Fruit fly (Drosophila melanogaster) whole organism, embryonic: ENCODE measurements around the gene CG14840.
A peak's percentile ranks its signal among the peaks of the same experiment; 100 is the strongest.

Experiments used
- Aef1 ChIP-seq: fragments of 200-800 bp; sonication (Bioruptor generic); IDR thresholded peaks from 3 replicates; pipeline ENCODE4 v1.3.6; 2022; ENCODE audit warnings: missing biosample characterization, missing genetic modification characterization
- CG10321 ChIP-seq: fragments of 200-800 bp; sonication (Bioruptor generic); IDR thresholded peaks from 2 replicates; pipeline ENCODE4 v1.3.6; 2022; ENCODE audit warnings: missing biosample characterization, missing genetic modification characterization
- CG10462 ChIP-seq: fragments of 200-800 bp; sonication (Bioruptor generic); optimal IDR thresholded peaks from 2 replicates; lab custom pipeline; 2016; ENCODE audit warnings: missing biosample characterization, missing genetic modification characterization
- CG11093 ChIP-seq: fragments of 200-800 bp; sonication (Bioruptor generic); IDR thresholded peaks from 3 replicates; pipeline ENCODE4 v1.3.6; 2022; ENCODE audit warnings: missing biosample characterization, missing genetic modification characterization
- CG11456 ChIP-seq: fragments of 200-800 bp; sonication (Bioruptor generic); IDR thresholded peaks from 3 replicates; pipeline ENCODE4 v1.3.6; 2022; ENCODE audit warnings: missing biosample characterization, missing genetic modification characterization
- CG14050 ChIP-seq: fragments of 200-800 bp; sonication (Bioruptor generic); IDR thresholded peaks from 3 replicates; pipeline ENCODE4 v1.3.6; 2022; ENCODE audit warnings: missing biosample characterization, missing genetic modification characterization
- CG15479 ChIP-seq: fragments of 200-800 bp; sonication (Bioruptor generic); optimal IDR thresholded peaks from 3 replicates; lab custom pipeline; 2019; ENCODE audit warnings: missing biosample characterization, mild to moderate bottlenecking, missing genetic modification characterization, moderate library complexity
- CG15514 ChIP-seq: fragments of 200-800 bp; sonication (Bioruptor generic); optimal IDR thresholded peaks from 3 replicates; lab custom pipeline; 2017; ENCODE audit warnings: missing biosample characterization, missing genetic modification characterization, mild to moderate bottlenecking, moderate library complexity, missing genetic modification reagents
- CG18599 ChIP-seq: fragments of 200-800 bp; sonication (Bioruptor generic); optimal IDR thresholded peaks from 3 replicates; lab custom pipeline; 2017; ENCODE audit warnings: missing biosample characterization, missing genetic modification characterization, mild to moderate bottlenecking, moderate library complexity, missing genetic modification reagents
- CG31365 ChIP-seq: fragments of 200-800 bp; sonication (Bioruptor generic); optimal IDR thresholded peaks from 2 replicates; lab custom pipeline; 2018; ENCODE audit warnings: missing biosample characterization, mild to moderate bottlenecking, missing genetic modification characterization
- CG4424 ChIP-seq: fragments of 200-800 bp; sonication (Bioruptor generic); optimal IDR thresholded peaks from 3 replicates; lab custom pipeline; 2016; ENCODE audit warnings: missing biosample characterization, missing genetic modification characterization
- CG6683 ChIP-seq: fragments of 200-800 bp; sonication (Bioruptor generic); optimal IDR thresholded peaks from 2 replicates; lab custom pipeline; 2017; ENCODE audit warnings: missing biosample characterization, mild to moderate bottlenecking, missing genetic modification characterization, missing genetic modification reagents
- CG7372 ChIP-seq: fragments of 200-800 bp; sonication (Bioruptor generic); IDR thresholded peaks from 2 replicates; pipeline ENCODE4 v1.3.6; 2022; ENCODE audit warnings: missing biosample characterization, missing genetic modification characterization
- CG7786 ChIP-seq: fragments of 200-800 bp; sonication (Bioruptor generic); optimal IDR thresholded peaks from 2 replicates; lab custom pipeline; 2016; ENCODE audit warnings: missing biosample characterization, missing genetic modification characterization
- CG9215 ChIP-seq: fragments of 200-800 bp; sonication (Bioruptor generic); IDR thresholded peaks from 2 replicates; pipeline ENCODE4 v1.3.6; 2022; ENCODE audit warnings: missing biosample characterization, missing genetic modification characterization
- CG9437 ChIP-seq: fragments of 200-800 bp; sonication (Bioruptor generic); optimal IDR thresholded peaks from 2 replicates; lab custom pipeline; 2018; ENCODE audit warnings: missing biosample characterization, mild to moderate bottlenecking, missing genetic modification characterization
- CG9932 ChIP-seq: fragments of 200-800 bp; sonication (Bioruptor generic); IDR thresholded peaks from 2 replicates; pipeline ENCODE4 v1.3.6; 2022; ENCODE audit warnings: missing biosample characterization, missing genetic modification characterization
- CoRest ChIP-seq: fragments of 200-800 bp; sonication (Bioruptor generic); optimal IDR thresholded peaks from 3 replicates; lab custom pipeline; 2018; ENCODE audit warnings: missing biosample characterization, mild to moderate bottlenecking, missing genetic modification characterization, moderate library complexity
- Dek ChIP-seq: fragments of 200-800 bp; sonication (Bioruptor generic); optimal IDR thresholded peaks from 3 replicates; lab custom pipeline; 2019; ENCODE audit warnings: missing biosample characterization, mild to moderate bottlenecking, missing genetic modification characterization, moderate library complexity
- HmgD ChIP-seq: fragments of 200-800 bp; sonication (Bioruptor generic); optimal IDR thresholded peaks from 3 replicates; lab custom pipeline; 2016; ENCODE audit warnings: missing biosample characterization, missing genetic modification characterization
- HmgZ ChIP-seq: fragments of 200-800 bp; sonication (Bioruptor generic); optimal IDR thresholded peaks from 2 replicates; lab custom pipeline; 2018; ENCODE audit warnings: missing biosample characterization, mild to moderate bottlenecking, missing genetic modification characterization
- Lim3 ChIP-seq: fragments of 200-800 bp; sonication (Bioruptor generic); IDR thresholded peaks from 2 replicates; pipeline ENCODE4 v1.3.6; 2022; ENCODE audit warnings: missing biosample characterization, missing genetic modification characterization
- Med ChIP-seq: fragments of 200-800 bp; sonication (Bioruptor generic); peaks from one replicate; lab custom pipeline; 2016; ENCODE audit warnings: missing biosample characterization, missing genetic modification characterization, mild to moderate bottlenecking, inconsistent platforms, moderate library complexity
- Myb ChIP-seq: fragments of 200-800 bp; sonication (Bioruptor generic); optimal IDR thresholded peaks from 2 replicates; lab custom pipeline; 2016; ENCODE audit warnings: missing biosample characterization, missing genetic modification characterization
- PHDP ChIP-seq: fragments of 200-800 bp; sonication (Bioruptor generic); optimal IDR thresholded peaks from 3 replicates; lab custom pipeline; 2018; ENCODE audit warnings: missing biosample characterization, mild to moderate bottlenecking, missing genetic modification characterization, moderate library complexity
- Side ChIP-seq: fragments of 200-800 bp; sonication (Bioruptor generic); optimal IDR thresholded peaks from 2 replicates; lab custom pipeline; 2016; ENCODE audit warnings: missing biosample characterization, missing genetic modification characterization
- Sry-β ChIP-seq: fragments of 200-800 bp; sonication (Bioruptor generic); optimal IDR thresholded peaks from 2 replicates; lab custom pipeline; 2018; ENCODE audit warnings: missing biosample characterization, mild to moderate bottlenecking, missing genetic modification characterization, moderate library complexity
- TFAM ChIP-seq: fragments of 200-800 bp; sonication (Bioruptor generic); optimal IDR thresholded peaks from 2 replicates; lab custom pipeline; 2017; ENCODE audit warnings: missing biosample characterization, missing genetic modification characterization, inconsistent platforms
- aop ChIP-seq: fragments of 200-800 bp; sonication (Bioruptor generic); IDR thresholded peaks from 2 replicates; pipeline ENCODE4 v1.3.6; 2022; ENCODE audit warnings: missing biosample characterization, missing genetic modification characterization
- ase ChIP-seq: fragments of 200-800 bp; sonication (Bioruptor generic); IDR thresholded peaks from 3 replicates; pipeline ENCODE4 v1.3.6; 2022; ENCODE audit warnings: missing biosample characterization, missing genetic modification characterization
- dm ChIP-seq: fragments of 200-800 bp; sonication (Bioruptor generic); optimal IDR thresholded peaks from 3 replicates; lab custom pipeline; 2016; ENCODE audit warnings: missing biosample characterization, missing genetic modification characterization
- ewg ChIP-seq: fragments of 200-800 bp; sonication (Bioruptor generic); optimal IDR thresholded peaks from 3 replicates; lab custom pipeline; 2017; ENCODE audit warnings: mild to moderate bottlenecking, missing biosample characterization, missing genetic modification reagents, missing genetic modification characterization
- exex ChIP-seq: fragments of 200-800 bp; sonication (Bioruptor generic); optimal IDR thresholded peaks from 4 replicates; lab custom pipeline; 2018; ENCODE audit warnings: missing biosample characterization, mild to moderate bottlenecking, missing genetic modification characterization, moderate library complexity
- grn ChIP-seq: fragments of 200-800 bp; sonication (Bioruptor generic); optimal IDR thresholded peaks from 3 replicates; lab custom pipeline; 2017; ENCODE audit warnings: missing biosample characterization, missing genetic modification characterization
- gro ChIP-seq: fragments of 200-800 bp; sonication (Bioruptor generic); optimal IDR thresholded peaks from 2 replicates; lab custom pipeline; 2016; ENCODE audit warnings: missing biosample characterization, missing genetic modification characterization
- jing ChIP-seq: fragments of 200-800 bp; sonication (Bioruptor generic); optimal IDR thresholded peaks from 2 replicates; lab custom pipeline; 2018; ENCODE audit warnings: missing biosample characterization, mild to moderate bottlenecking, missing genetic modification characterization
- ken ChIP-seq: fragments of 200-800 bp; sonication (Bioruptor generic); IDR thresholded peaks from 3 replicates; pipeline ENCODE4 v1.3.6; 2022; ENCODE audit warnings: missing biosample characterization, missing genetic modification characterization
- klu ChIP-seq: fragments of 200-800 bp; sonication (Bioruptor generic); IDR thresholded peaks from 2 replicates; pipeline ENCODE4 v1.3.6; 2022; ENCODE audit warnings: missing biosample characterization, missing genetic modification characterization
- lab ChIP-seq: fragments of 200-800 bp; sonication (Bioruptor generic); optimal IDR thresholded peaks from 3 replicates; lab custom pipeline; 2017; ENCODE audit warnings: missing biosample characterization, missing genetic modification characterization, mild to moderate bottlenecking, moderate library complexity, missing genetic modification reagents
- nerfin-1 ChIP-seq: fragments of 200-800 bp; sonication (Bioruptor generic); optimal IDR thresholded peaks from 3 replicates; lab custom pipeline; 2019; ENCODE audit warnings: missing biosample characterization, mild to moderate bottlenecking, missing genetic modification characterization, moderate library complexity
- rib ChIP-seq: fragments of 200-800 bp; sonication (Bioruptor generic); IDR thresholded peaks from 2 replicates; pipeline ENCODE4 v1.3.6; 2022; ENCODE audit warnings: missing biosample characterization, missing genetic modification characterization
- scrt ChIP-seq: fragments of 200-800 bp; sonication (Bioruptor generic); optimal IDR thresholded peaks from 2 replicates; lab custom pipeline; 2018; ENCODE audit warnings: missing biosample characterization, mild to moderate bottlenecking, missing genetic modification characterization, moderate library complexity
- sisA ChIP-seq: fragments of 200-800 bp; sonication (Bioruptor generic); IDR thresholded peaks from 2 replicates; pipeline ENCODE4 v1.3.6; 2022; ENCODE audit warnings: missing biosample characterization, missing genetic modification characterization
- so ChIP-seq: fragments of 200-800 bp; sonication (Bioruptor generic); IDR thresholded peaks from 3 replicates; pipeline ENCODE4 v1.3.6; 2022; ENCODE audit warnings: missing biosample characterization, missing genetic modification characterization
- stc ChIP-seq: fragments of 200-800 bp; sonication (Bioruptor generic); IDR thresholded peaks from 2 replicates; pipeline ENCODE4 v1.3.6; 2022; ENCODE audit warnings: missing biosample characterization, missing genetic modification characterization
- tup ChIP-seq: fragments of 200-800 bp; sonication (Bioruptor generic); optimal IDR thresholded peaks from 2 replicates; lab custom pipeline; 2016; ENCODE audit warnings: missing biosample characterization, mild to moderate bottlenecking, missing genetic modification characterization, moderate library complexity
- tx ChIP-seq: fragments of 200-800 bp; sonication (Bioruptor generic); optimal IDR thresholded peaks from 2 replicates; lab custom pipeline; 2016; ENCODE audit warnings: missing biosample characterization, missing genetic modification characterization
- vvl ChIP-seq: fragments of 200-800 bp; sonication (Bioruptor generic); IDR thresholded peaks from 2 replicates; pipeline ENCODE4 v1.3.6; 2022; ENCODE audit warnings: missing biosample characterization, missing genetic modification characterization
- wdn ChIP-seq: fragments of 200-800 bp; sonication (Bioruptor generic); IDR thresholded peaks from 2 replicates; pipeline ENCODE4 v1.3.6; 2022; ENCODE audit warnings: missing biosample characterization, missing genetic modification characterization
- wor ChIP-seq: fragments of 200-800 bp; sonication (Bioruptor generic); IDR thresholded peaks from 2 replicates; pipeline ENCODE4 v1.3.6; 2022; ENCODE audit warnings: missing biosample characterization, missing genetic modification characterization

Gene CG14840

dm6 chr3R:14288669-14289383 lies 27.8 kb upstream of the CG14840 start, which contains the start of gene red (continued):
- peak; percentile 45 for TF ChIP-seq CG6683 (GFP tag; lab: Kevin White, UChicago)
- TF ChIP-seq Sry-β (GFP tag; lab: Kevin White, UChicago), result no peak
- TF ChIP-seq sisA, result peak; percentile 70
- peak; percentile 25; the same call in 1 of the 2 replicates for TF ChIP-seq wor (GFP tag; lab: Robert Waterston, UW)
- peak; percentile 57; the same call in 1 of the 3 replicates for TF ChIP-seq ase (GFP tag; lab: Robert Waterston, UW)
- peak; percentile 56 for TF ChIP-seq CG4424 (GFP tag; lab: Kevin White, UChicago)
- peak; percentile 49 for TF ChIP-seq CG7786 (GFP tag; lab: Kevin White, UChicago)
- no peak; the same call in 1 of the 2 replicates for TF ChIP-seq rib
- TF ChIP-seq wdn, result peak; percentile 77; the same call in 1 of the 2 replicates
- peak; percentile 52 for TF ChIP-seq stc
- peak; percentile 75 for TF ChIP-seq CG9215 (GFP tag; lab: Robert Waterston, UW)
- TF ChIP-seq nerfin-1 (tag; lab: Kevin White, UChicago), result peak; percentile 55
- peak; percentile 54 for TF ChIP-seq tup (GFP tag; lab: Kevin White, UChicago)
- TF ChIP-seq Med (GFP tag; lab: Kevin White, UChicago), result peak; percentile 86
- peak; percentile 59 for TF ChIP-seq grn (GFP tag; lab: Kevin White, UChicago)
- peak; percentile 74; the same call in 2 of the 3 replicates for TF ChIP-seq CG11456 (GFP tag; lab: Robert Waterston, UW)
- TF ChIP-seq dm, result no peak
- peak; percentile 96 for TF ChIP-seq exex (tag; lab: Kevin White, UChicago)
- TF ChIP-seq PHDP (tag; lab: Kevin White, UChicago), result peak; percentile 85
- TF ChIP-seq tx (GFP tag; lab: Kevin White, UChicago), result peak; percentile 24
- peak; percentile 10 for TF ChIP-seq CG10462 (GFP tag; lab: Kevin White, UChicago)
- peak; percentile 90 for TF ChIP-seq CG18599 (GFP tag; lab: Kevin White, UChicago)
- TF ChIP-seq CG15514, result peak; percentile 76
- TF ChIP-seq CG9932 (GFP tag; lab: Robert Waterston, UW), result peak; percentile 75
- no peak for TF ChIP-seq CG10321
- TF ChIP-seq Myb (GFP tag; lab: Kevin White, UChicago), result no peak
- no peak for TF ChIP-seq CG15479 (GFP tag; lab: Kevin White, UChicago)
- TF ChIP-seq vvl (GFP tag; lab: Robert Waterston, UW), result peak; percentile 79
- peak; percentile 65; the same call in 2 of the 3 replicates for TF ChIP-seq ken (GFP tag; lab: Robert Waterston, UW)
- peak; percentile 81 for TF ChIP-seq CoRest (tag; lab: Kevin White, UChicago)
- TF ChIP-seq Lim3 (GFP tag; lab: Robert Waterston, UW), result peak; percentile 39; the same call in 1 of the 2 replicates
- peak; percentile 79 for TF ChIP-seq HmgZ (tag; lab: Kevin White, UChicago)
- TF ChIP-seq CG31365 (tag; lab: Kevin White, UChicago), result peak; percentile 12
- TF ChIP-seq CG9437, result peak; percentile 66
- peak; percentile 68 for TF ChIP-seq scrt
- peak; percentile 47 for TF ChIP-seq ewg (GFP tag; lab: Kevin White, UChicago)
- no peak for TF ChIP-seq HmgD (GFP tag; lab: Kevin White, UChicago)
- TF ChIP-seq gro (GFP tag; lab: Kevin White, UChicago), result peak; percentile 58
- TF ChIP-seq lab (GFP tag; lab: Kevin White, UChicago), result peak; percentile 91
- peak; percentile 63 for TF ChIP-seq Aef1 (GFP tag; lab: Robert Waterston, UW)
- peak; percentile 23 for TF ChIP-seq jing
- peak; percentile 45; the same call in 1 of the 3 replicates for TF ChIP-seq CG11093 (GFP tag; lab: Robert Waterston, UW)
- peak; percentile 62 for TF ChIP-seq Dek (tag; lab: Kevin White, UChicago)
- no peak for TF ChIP-seq klu (GFP tag; lab: Robert Waterston, UW)
- TF ChIP-seq aop (GFP tag; lab: Robert Waterston, UW), result no peak
- no peak for TF ChIP-seq Side (GFP tag; lab: Kevin White, UChicago)
- no peak for TF ChIP-seq TFAM (GFP tag; lab: Kevin White, UChicago)
- TF ChIP-seq CG7372 (GFP tag; lab: Robert Waterston, UW), result peak; percentile 78
- peak; percentile 39; the same call in 2 of the 3 replicates for TF ChIP-seq CG14050 (GFP tag; lab: Robert Waterston, UW)
- TF ChIP-seq so, result no peak
